Fruit fly (Drosophila melanogaster) Kc167 (cell line): ENCODE data around the gene Samuel.

Experiments
- Myc ChIP-seq: fragments of >200 bp; optimal IDR thresholded peaks from 2 replicates; lab custom pipeline; 2017; ENCODE audit warnings: missing external identifiers
- Sin3A ChIP-seq: fragments of >200 bp; optimal IDR thresholded peaks from 2 replicates; lab custom pipeline; 2018; ENCODE audit warnings: missing external identifiers
- h ChIP-seq: fragments of >200 bp; optimal IDR thresholded peaks from 3 replicates; lab custom pipeline; 2018; ENCODE audit warnings: missing external identifiers
- insv ChIP-seq: fragments of >200 bp; optimal IDR thresholded peaks from 3 replicates; lab custom pipeline; 2018; ENCODE audit warnings: missing external identifiers
- psq ChIP-seq: fragments of >200 bp; optimal IDR thresholded peaks from 2 replicates; lab custom pipeline; 2017; ENCODE audit warnings: missing external identifiers
- ttk ChIP-seq: sonication (Bioruptor generic); optimal IDR thresholded peaks from 2 replicates; lab custom pipeline; 2017; ENCODE audit warnings: missing external identifiers

dm6 chr2L:11015320-11015719 lies 51.5 kb downstream of the Samuel start, which contains the start of gene Acp32CD:
- TF ChIP-seq insv (lab: Kevin White, UChicago) (no peak), h (lab: Kevin White, UChicago) (no peak), ttk (lab: Kevin White, UChicago) (no peak), Myc (lab: Kevin White, UChicago) (no peak), psq (lab: Kevin White, UChicago) (no peak), Sin3A (lab: Kevin White, UChicago) (no peak)
